Fruit fly (Drosophila melanogaster) whole organism, wandering third instar larva: Measurements from ENCODE around the gene CG32767.

Experiments used
- Abd-B ChIP-seq: fragments of >200 bp; optimal IDR thresholded peaks from 2 replicates; lab custom pipeline; 2017; ENCODE audit warnings: missing biosample characterization, missing genetic modification characterization
- CG32264 ChIP-seq: fragments of 200-800 bp; sonication (Bioruptor generic); optimal IDR thresholded peaks from 2 replicates; lab custom pipeline; 2016; ENCODE audit warnings: missing biosample characterization, missing genetic modification characterization
- CG9705 ChIP-seq: fragments of 200-800 bp; sonication (Bioruptor generic); optimal IDR thresholded peaks from 2 replicates; lab custom pipeline; 2018; ENCODE audit warnings: missing biosample characterization, mild to moderate bottlenecking, missing genetic modification characterization
- CrebA ChIP-seq: fragments of 200-800 bp; sonication (Bioruptor generic); optimal IDR thresholded peaks from 2 replicates; lab custom pipeline; 2016; ENCODE audit warnings: missing biosample characterization, mild to moderate bottlenecking, missing genetic modification characterization, borderline replicate concordance
- Dfd ChIP-seq: fragments of >200 bp; optimal IDR thresholded peaks from 2 replicates; lab custom pipeline; 2017; ENCODE audit warnings: missing biosample characterization, missing genetic modification characterization
- Dif ChIP-seq: fragments of 200-275, 200-300 bp; sonication (Bioruptor generic); optimal IDR thresholded peaks from 2 replicates; lab custom pipeline; 2018; ENCODE audit warnings: missing biosample characterization, missing genetic modification characterization; ENCODE audit not compliant: partially characterized antibody
- GATAd ChIP-seq: sonication (Bioruptor generic); optimal IDR thresholded peaks from 2 replicates; lab custom pipeline; 2016; ENCODE audit warnings: missing biosample characterization, missing genetic modification characterization
- HLH106 ChIP-seq: fragments of 200-800 bp; optimal IDR thresholded peaks from 3 replicates; lab custom pipeline; 2019; ENCODE audit warnings: missing biosample characterization, mild to moderate bottlenecking, missing genetic modification characterization, moderate library complexity
- Hnf4 ChIP-seq: fragments of 200-800 bp; sonication (Bioruptor generic); optimal IDR thresholded peaks from 2 replicates; lab custom pipeline; 2016; ENCODE audit warnings: missing biosample characterization, mild to moderate bottlenecking, missing genetic modification characterization
- Hr78 ChIP-seq: fragments of >200 bp; optimal IDR thresholded peaks from 2 replicates; lab custom pipeline; 2017; ENCODE audit warnings: missing biosample characterization, missing genetic modification characterization
- Hr83 ChIP-seq: fragments of 200-300 bp; sonication (Bioruptor generic); optimal IDR thresholded peaks from 2 replicates; lab custom pipeline; 2016; ENCODE audit warnings: missing biosample characterization, mild to moderate bottlenecking, missing genetic modification characterization, moderate library complexity; ENCODE audit not compliant: poor library complexity, severe bottlenecking
- Jra ChIP-seq: sonication (Bioruptor generic); optimal IDR thresholded peaks from 2 replicates; lab custom pipeline; 2016; ENCODE audit warnings: missing biosample characterization, missing genetic modification characterization
- Mio ChIP-seq: sonication (Bioruptor generic); optimal IDR thresholded peaks from 2 replicates; lab custom pipeline; 2016; ENCODE audit warnings: missing biosample characterization, missing genetic modification characterization
- Myc ChIP-seq: fragments of >200 bp; optimal IDR thresholded peaks from 2 replicates; lab custom pipeline; 2017
- N ChIP-seq: fragments of >200 bp; optimal IDR thresholded peaks from 2 replicates; lab custom pipeline; 2018; ENCODE audit warnings: missing biosample characterization, missing external identifiers, missing genetic modification characterization
- OdsH ChIP-seq: fragments of 200-800 bp; sonication (Bioruptor generic); optimal IDR thresholded peaks from 2 replicates; lab custom pipeline; 2016; ENCODE audit warnings: missing biosample characterization, mild to moderate bottlenecking, missing genetic modification characterization
- Rel ChIP-seq, 2 experiments: fragments of 200-800 bp; sonication (Bioruptor generic) in 1 of 2; optimal IDR thresholded peaks; 2 replicates in 1 of 2; 3 replicates in 1 of 2; lab custom pipeline; 2016 to 2019; ENCODE audit warnings: mild to moderate bottlenecking in 2 of 2, missing biosample characterization in 2 of 2, missing genetic modification characterization in 2 of 2, moderate library complexity in 1 of 2
- Sp1 ChIP-seq: fragments of 200-800 bp; sonication (Bioruptor generic); optimal IDR thresholded peaks from 3 replicates; lab custom pipeline; 2019; ENCODE audit warnings: missing biosample characterization, mild to moderate bottlenecking, missing genetic modification characterization, moderate library complexity
- Vsx2 ChIP-seq: fragments of 200-300, 225-300 bp; sonication (Bioruptor generic); optimal IDR thresholded peaks from 2 replicates; lab custom pipeline; 2018; ENCODE audit warnings: missing biosample characterization, missing genetic modification characterization; ENCODE audit not compliant: partially characterized antibody
- br ChIP-seq: fragments of 200-800 bp; sonication (Bioruptor generic); optimal IDR thresholded peaks from 2 replicates; lab custom pipeline; 2016; ENCODE audit warnings: missing biosample characterization, missing genetic modification characterization
- brk ChIP-seq: fragments of 200-800 bp; sonication (Bioruptor generic); optimal IDR thresholded peaks from 2 replicates; lab custom pipeline; 2016; ENCODE audit warnings: missing biosample characterization, mild to moderate bottlenecking, missing genetic modification characterization
- dl ChIP-seq, 2 experiments: fragments of 175-275, 200-275 bp in 1 of 2; fragments of 200-275 bp in 1 of 2; sonication (Bioruptor generic); optimal IDR thresholded peaks; lab custom pipeline; 2018; ENCODE audit warnings: mild to moderate bottlenecking in 2 of 2, missing biosample characterization in 2 of 2, missing genetic modification characterization in 2 of 2, moderate library complexity in 2 of 2; ENCODE audit not compliant: partially characterized antibody in 2 of 2, insufficient read depth in 1 of 2
- dmrt93B ChIP-seq: fragments of 200-800 bp; sonication (Bioruptor generic); optimal IDR thresholded peaks from 2 replicates; lab custom pipeline; 2018; ENCODE audit warnings: missing biosample characterization, mild to moderate bottlenecking, missing genetic modification characterization
- dsf ChIP-seq: sonication (Bioruptor generic); optimal IDR thresholded peaks from 2 replicates; lab custom pipeline; 2016; ENCODE audit warnings: missing biosample characterization, missing genetic modification characterization, borderline replicate concordance
- ey ChIP-seq: fragments of 200-800 bp; sonication (Bioruptor generic); optimal IDR thresholded peaks from 2 replicates; lab custom pipeline; 2016; ENCODE audit warnings: missing biosample characterization, missing genetic modification characterization
- foxo ChIP-seq, 2 experiments: fragments of 200-800 bp; sonication (Bioruptor generic); optimal IDR thresholded peaks; 2 replicates in 1 of 2; 3 replicates in 1 of 2; lab custom pipeline; 2016 to 2017; ENCODE audit warnings: missing biosample characterization in 2 of 2, missing genetic modification characterization in 2 of 2
- fru ChIP-seq: fragments of 200-800 bp; sonication (Bioruptor generic); optimal IDR thresholded peaks from 3 replicates; lab custom pipeline; 2016; ENCODE audit warnings: missing biosample characterization, mild to moderate bottlenecking, missing genetic modification characterization
- h ChIP-seq: fragments of 200-800 bp; sonication (Bioruptor generic); optimal IDR thresholded peaks from 3 replicates; lab custom pipeline; 2016; ENCODE audit warnings: missing biosample characterization, mild to moderate bottlenecking, missing genetic modification characterization
- jim ChIP-seq: fragments of 175-275, 200-325 bp; sonication (Bioruptor generic); optimal IDR thresholded peaks from 2 replicates; lab custom pipeline; 2016; ENCODE audit warnings: missing biosample characterization, mild to moderate bottlenecking, missing genetic modification characterization
- lola ChIP-seq: fragments of >200 bp; optimal IDR thresholded peaks from 2 replicates; lab custom pipeline; 2017; ENCODE audit warnings: missing biosample characterization, missing genetic modification characterization
- pan ChIP-seq: fragments of >200 bp; optimal IDR thresholded peaks from 2 replicates; lab custom pipeline; 2017
- psq ChIP-seq: fragments of 200-800 bp; sonication (Bioruptor generic); optimal IDR thresholded peaks from 3 replicates; lab custom pipeline; 2017; ENCODE audit warnings: missing biosample characterization, mild to moderate bottlenecking, missing genetic modification characterization, moderate library complexity
- rgr ChIP-seq: fragments of 200-800 bp; sonication (Bioruptor generic); optimal IDR thresholded peaks from 3 replicates; lab custom pipeline; 2016; ENCODE audit warnings: missing biosample characterization, mild to moderate bottlenecking, missing genetic modification characterization
- sage ChIP-seq: fragments of 200-800 bp; sonication (Bioruptor generic); optimal IDR thresholded peaks from 2 replicates; lab custom pipeline; 2016; ENCODE audit warnings: missing biosample characterization, mild to moderate bottlenecking, missing genetic modification characterization
- sv ChIP-seq: fragments of 200-800 bp; sonication (Bioruptor generic); optimal IDR thresholded peaks from 3 replicates; lab custom pipeline; 2016; ENCODE audit warnings: missing biosample characterization, missing genetic modification characterization
- tai ChIP-seq: sonication (Bioruptor generic); optimal IDR thresholded peaks from 2 replicates; lab custom pipeline; 2016; ENCODE audit warnings: missing biosample characterization, missing genetic modification characterization
- usp ChIP-seq: fragments of >200 bp; optimal IDR thresholded peaks from 2 replicates; lab custom pipeline; 2017; ENCODE audit warnings: missing biosample characterization, missing genetic modification characterization
- woc ChIP-seq: sonication (Bioruptor generic); optimal IDR thresholded peaks from 2 replicates; lab custom pipeline; 2016; ENCODE audit warnings: missing biosample characterization, mild to moderate bottlenecking, missing genetic modification characterization

The CG32767 gene

dm6 chrX:5047886-5048533 is 36.6 kb downstream of the CG32767 start, which contains the start of gene ovo:
Gene ovo, plus strand, starts transcription at chrX:5048273.
- TF ChIP-seq brk (GFP tag; lab: Kevin White, UChicago): no peak
- no peak for TF ChIP-seq tai
- TF ChIP-seq fru: no peak
- TF ChIP-seq OdsH (GFP tag; lab: Kevin White, UChicago): no peak
- no peak for TF ChIP-seq sage (GFP tag; lab: Kevin White, UChicago)
- TF ChIP-seq woc (GFP tag; lab: Kevin White, UChicago): peak; percentile 10
- TF ChIP-seq sv (GFP tag; lab: Kevin White, UChicago): no peak
- TF ChIP-seq rgr (GFP tag; lab: Kevin White, UChicago): no peak
- TF ChIP-seq CrebA (GFP tag; lab: Kevin White, UChicago): no peak
- no peak for TF ChIP-seq CG32264
- TF ChIP-seq jim (GFP tag; lab: Kevin White, UChicago): no peak
- no peak for TF ChIP-seq usp (GFP tag; lab: Kevin White, UChicago)
- TF ChIP-seq Dif (GFP tag; lab: Kevin White, UChicago): peak; percentile 73
- no peak for TF ChIP-seq Sp1 (GFP tag; lab: Kevin White, UChicago)
- TF ChIP-seq Mio: no peak
- TF ChIP-seq dsf (GFP tag; lab: Kevin White, UChicago): no peak
- TF ChIP-seq br (GFP tag; lab: Kevin White, UChicago): peak; percentile 22
- TF ChIP-seq Abd-B: no peak
- TF ChIP-seq pan (lab: Kevin White, UChicago): no peak
- TF ChIP-seq lola (GFP tag; lab: Kevin White, UChicago): no peak
- TF ChIP-seq Vsx2 (GFP tag; lab: Kevin White, UChicago): no peak
- no peak for TF ChIP-seq N
- peak; percentile 28 for TF ChIP-seq psq (GFP tag; lab: Kevin White, UChicago)
- TF ChIP-seq dl (GFP tag; optimal IDR thresholded peaks at IDR 0.05; lab: Kevin White, UChicago; ENCODE audit: insufficient read depth in 1 of 2, partially characterized antibody in 2 of 2): peak; percentile 41 to 63
- no peak for TF ChIP-seq dmrt93B (GFP tag; lab: Kevin White, UChicago)
- no peak for TF ChIP-seq ey (GFP tag; lab: Kevin White, UChicago)
- TF ChIP-seq h: no peak

dm6 chrX:5046895-5047306 is 37.7 kb downstream of the CG32767 start:
- peak; percentile 28 for TF ChIP-seq Dif (GFP tag; lab: Kevin White, UChicago)
- TF ChIP-seq rgr (GFP tag; lab: Kevin White, UChicago): no peak
- peak; percentile 10 for TF ChIP-seq h
- TF ChIP-seq CG9705 (GFP tag; lab: Kevin White, UChicago): no peak
- TF ChIP-seq fru: peak; percentile 61
- TF ChIP-seq dsf (GFP tag; lab: Kevin White, UChicago): no peak
- peak; percentile 15 for TF ChIP-seq Hr83 (GFP tag; lab: Kevin White, UChicago)
- TF ChIP-seq Dfd (GFP tag; lab: Kevin White, UChicago): no peak

- TF ChIP-seq dl (GFP tag; optimal IDR thresholded peaks at IDR 0.05; lab: Kevin White, UChicago; ENCODE audit: insufficient read depth in 1 of 2, partially characterized antibody in 2 of 2) (no peak), sage (GFP tag; lab: Kevin White, UChicago) (peak; percentile 82), Hr78 (GFP tag; lab: Kevin White, UChicago) (no peak), sv (GFP tag; lab: Kevin White, UChicago) (peak; percentile 71), CG32264 (peak; percentile 51), GATAd (GFP tag; lab: Kevin White, UChicago) (no peak), foxo (GFP tag; optimal IDR thresholded peaks at IDR 0.05; lab: Kevin White, UChicago) (peak; percentile 61 to 93), Hr83 (GFP tag; lab: Kevin White, UChicago) (no peak), usp (GFP tag; lab: Kevin White, UChicago) (no peak), Rel (GFP tag; optimal IDR thresholded peaks at IDR 0.05; lab: Kevin White, UChicago) (peak; percentile 35), Rel (tag; optimal IDR thresholded peaks at IDR 0.05; lab: Kevin White, UChicago) (peak; percentile 54), h (peak; percentile 94), Hnf4 (GFP tag; lab: Kevin White, UChicago) (peak; percentile 89), Sp1 (GFP tag; lab: Kevin White, UChicago) (peak; percentile 94), lola (GFP tag; lab: Kevin White, UChicago) (no peak), ey (GFP tag; lab: Kevin White, UChicago) (peak; percentile 93), fru (peak; percentile 95), rgr (GFP tag; lab: Kevin White, UChicago) (peak; percentile 90), Jra (peak; percentile 75), jim (GFP tag; lab: Kevin White, UChicago) (no peak), Myc (lab: Kevin White, UChicago) (no peak), Dfd (GFP tag; lab: Kevin White, UChicago) (peak; percentile 51), Vsx2 (GFP tag; lab: Kevin White, UChicago) (no peak), woc (GFP tag; lab: Kevin White, UChicago) (peak; percentile 91), brk (GFP tag; lab: Kevin White, UChicago) (peak; percentile 88), pan (lab: Kevin White, UChicago) (no peak), CG9705 (GFP tag; lab: Kevin White, UChicago) (peak; percentile 80), N (no peak), HLH106 (tag; lab: Kevin White, UChicago) (peak; percentile 88), Mio (no peak), tai (peak; percentile 67), psq (GFP tag; lab: Kevin White, UChicago) (peak; percentile 86), dmrt93B (GFP tag; lab: Kevin White, UChicago) (peak; percentile 81), Dif (GFP tag; lab: Kevin White, UChicago) (peak; percentile 2), OdsH (GFP tag; lab: Kevin White, UChicago) (peak; percentile 90), dsf (GFP tag; lab: Kevin White, UChicago) (peak; percentile 63)
These were observed 38.2 kb downstream of the CG32767 start for dm6 chrX:5046256-5046894.
